Worm (Caenorhabditis elegans) whole organism, midembryonic: ENCODE results near the gene F36H12.4.

Experiments
- T22C8.4 ChIP-seq: fragments of 200-800 bp; sonication (Bioruptor generic); IDR thresholded peaks from 2 replicates; pipeline ENCODE4 v1.3.6; 2022; ENCODE audit warnings: missing genetic modification characterization, missing compliant biosample characterization
- flt-1 ChIP-seq: fragments of 200-800 bp; sonication (Bioruptor generic); IDR thresholded peaks from 2 replicates; pipeline ENCODE4 v1.3.6; 2022; ENCODE audit warnings: missing genetic modification characterization, missing compliant biosample characterization
- med-1 ChIP-seq: sonication (generic microtip); optimal IDR thresholded peaks from 2 replicates; lab custom pipeline; 2017; ENCODE audit warnings: missing genetic modification characterization, mild to moderate bottlenecking, missing compliant biosample characterization, antibody characterized with exemption, missing genetic modification reagents; ENCODE audit not compliant: insufficient read depth
- ref-1 ChIP-seq: fragments of 200-800 bp; sonication (Bioruptor generic); conservative IDR thresholded peaks from 2 replicates; pipeline ENCODE4 v1.3.6; 2022; ENCODE audit warnings: missing genetic modification reagents, missing genetic modification characterization, missing compliant biosample characterization
- tab-1 ChIP-seq: fragments of 200-800 bp; sonication (Bioruptor generic); IDR thresholded peaks from 2 replicates; pipeline ENCODE4 v1.3.6; 2022; ENCODE audit warnings: missing genetic modification characterization, missing compliant biosample characterization
- ztf-23 ChIP-seq: fragments of 200-800 bp; sonication (Bioruptor generic); IDR thresholded peaks from 2 replicates; pipeline ENCODE4 v1.3.6; 2022; ENCODE audit warnings: missing genetic modification reagents, missing genetic modification characterization, missing compliant biosample characterization

ce11 chrIV:5290547-5290946 is 21.6 kb downstream of the F36H12.4 start, which contains the start of gene nlp-47:
- TF ChIP-seq tab-1 (GFP tag; lab: Robert Waterston, UW), result no peak
- no peak for TF ChIP-seq med-1
- TF ChIP-seq ztf-23 (GFP tag; lab: Robert Waterston, UW), result no peak
- no peak for TF ChIP-seq ref-1 (GFP tag; lab: Robert Waterston, UW)
- no peak for TF ChIP-seq flt-1 (GFP tag; lab: Robert Waterston, UW)
- TF ChIP-seq T22C8.4 (GFP tag; lab: Robert Waterston, UW), result no peak
